Worm (Caenorhabditis elegans) whole organism, mixed stage, embryonic: ENCODE results near the gene nlp-13.

ENCODE experiments used
- M03D4.4 ChIP-seq: sonication (generic microtip); optimal IDR thresholded peaks from 2 replicates; lab custom pipeline; 2017; ENCODE audit warnings: mild to moderate bottlenecking, missing genetic modification characterization, missing compliant biosample characterization
- bed-3 ChIP-seq: fragments of 200-800 bp; sonication (Bioruptor generic); optimal IDR thresholded peaks from 3 replicates; lab custom pipeline; 2018; ENCODE audit warnings: mild to moderate bottlenecking, missing genetic modification characterization, moderate library complexity, missing compliant biosample characterization
- blmp-1 ChIP-seq: fragments of 150-350 bp; optimal IDR thresholded peaks from 2 replicates; lab custom pipeline; 2014; ENCODE audit warnings: missing biosample characterization, missing genetic modification characterization
- ceh-39 ChIP-seq: fragments of 150-350 bp; optimal IDR thresholded peaks from 2 replicates; lab custom pipeline; 2014; ENCODE audit warnings: missing biosample characterization, missing genetic modification characterization
- ceh-43 ChIP-seq: fragments of 200-800 bp; sonication (Bioruptor generic); optimal IDR thresholded peaks from 2 replicates; lab custom pipeline; 2018; ENCODE audit warnings: mild to moderate bottlenecking, missing genetic modification characterization, moderate library complexity, missing compliant biosample characterization
- ceh-83 ChIP-seq: fragments of 200-800 bp; sonication (Bioruptor generic); optimal IDR thresholded peaks from 2 replicates; lab custom pipeline; 2018; ENCODE audit warnings: mild to moderate bottlenecking, missing genetic modification characterization, missing compliant biosample characterization
- ces-1 ChIP-seq: fragments of 150-350 bp; optimal IDR thresholded peaks from 2 replicates; lab custom pipeline; 2014; ENCODE audit warnings: missing biosample characterization, missing genetic modification reagents, missing genetic modification characterization
- cnd-1 ChIP-seq: fragments of 200-800 bp; sonication (Bioruptor generic); optimal IDR thresholded peaks from 2 replicates; lab custom pipeline; 2018; ENCODE audit warnings: mild to moderate bottlenecking, missing genetic modification characterization, missing compliant biosample characterization
- drap-1 ChIP-seq: fragments of 200-800 bp; sonication (Bioruptor generic); optimal IDR thresholded peaks from 3 replicates; lab custom pipeline; 2018; ENCODE audit warnings: mild to moderate bottlenecking, missing genetic modification characterization, missing compliant biosample characterization
- elt-1 ChIP-seq: sonication (generic microtip); optimal IDR thresholded peaks from 2 replicates; lab custom pipeline; 2017; ENCODE audit warnings: missing genetic modification characterization, mild to moderate bottlenecking, missing compliant biosample characterization, antibody characterized with exemption, moderate library complexity, borderline replicate concordance; ENCODE audit not compliant: insufficient read depth
- elt-3 ChIP-seq: fragments of 150-350 bp; optimal IDR thresholded peaks from 2 replicates; lab custom pipeline; 2014; ENCODE audit warnings: missing biosample characterization, missing genetic modification characterization
- flh-1 ChIP-seq: fragments of 200-800 bp; sonication (Bioruptor generic); optimal IDR thresholded peaks from 2 replicates; lab custom pipeline; 2018; ENCODE audit warnings: mild to moderate bottlenecking, missing genetic modification characterization, moderate library complexity, missing compliant biosample characterization
- ham-2 ChIP-seq: fragments of 200-800 bp; sonication (Bioruptor generic); optimal IDR thresholded peaks from 2 replicates; lab custom pipeline; 2018; ENCODE audit warnings: mild to moderate bottlenecking, missing genetic modification characterization, missing compliant biosample characterization
- hlh-1 ChIP-seq: fragments of 150-350 bp; optimal IDR thresholded peaks from 2 replicates; lab custom pipeline; 2014; ENCODE audit warnings: missing biosample characterization, missing genetic modification reagents, missing genetic modification characterization
- lin-13 ChIP-seq: fragments of 150-350 bp; optimal IDR thresholded peaks from 2 replicates; lab custom pipeline; 2014; ENCODE audit warnings: missing biosample characterization, missing genetic modification characterization
- lin-32 ChIP-seq: fragments of 200-800 bp; sonication (Bioruptor generic); optimal IDR thresholded peaks from 2 replicates; lab custom pipeline; 2018; ENCODE audit warnings: mild to moderate bottlenecking, missing genetic modification characterization, missing compliant biosample characterization
- lsy-2 ChIP-seq: fragments of 150-350 bp; optimal IDR thresholded peaks from 2 replicates; lab custom pipeline; 2014; ENCODE audit warnings: missing biosample characterization, missing genetic modification characterization
- mab-5 ChIP-seq: fragments of 150-350 bp; optimal IDR thresholded peaks from 2 replicates; lab custom pipeline; 2014; ENCODE audit warnings: missing biosample characterization, missing genetic modification characterization
- mep-1 ChIP-seq: fragments of 150-350 bp; optimal IDR thresholded peaks from 2 replicates; lab custom pipeline; 2017; ENCODE audit warnings: missing biosample characterization, missing genetic modification reagents, missing genetic modification characterization, inconsistent platforms
- mls-2 ChIP-seq: sonication (generic microtip); optimal IDR thresholded peaks from 2 replicates; lab custom pipeline; 2016; ENCODE audit warnings: mild to moderate bottlenecking, missing genetic modification characterization, moderate library complexity, missing compliant biosample characterization
- nhr-12 ChIP-seq: fragments of 150-350 bp; optimal IDR thresholded peaks from 2 replicates; lab custom pipeline; 2014; ENCODE audit warnings: missing biosample characterization, missing genetic modification characterization
- nhr-2 ChIP-seq: fragments of 150-350 bp; optimal IDR thresholded peaks from 2 replicates; lab custom pipeline; 2014; ENCODE audit warnings: missing biosample characterization, missing genetic modification characterization
- nhr-237 ChIP-seq: fragments of 150-350 bp; optimal IDR thresholded peaks from 2 replicates; lab custom pipeline; 2014; ENCODE audit warnings: missing biosample characterization, missing genetic modification characterization
- nhr-28 ChIP-seq: fragments of 150-350 bp; optimal IDR thresholded peaks from 2 replicates; lab custom pipeline; 2014; ENCODE audit warnings: missing biosample characterization, missing genetic modification characterization
- nhr-76 ChIP-seq: sonication (generic microtip); optimal IDR thresholded peaks from 2 replicates; lab custom pipeline; 2017; ENCODE audit warnings: missing biosample characterization, missing genetic modification characterization
- pha-4 ChIP-seq: fragments of 150-350 bp; optimal IDR thresholded peaks from 2 replicates; lab custom pipeline; 2018; ENCODE audit warnings: missing biosample characterization, missing genetic modification reagents, missing genetic modification characterization
- sem-2 ChIP-seq: fragments of 200-800 bp; sonication (Bioruptor generic); optimal IDR thresholded peaks from 2 replicates; lab custom pipeline; 2018; ENCODE audit warnings: mild to moderate bottlenecking, missing genetic modification characterization, missing compliant biosample characterization
- snpc-4 ChIP-seq: fragments of 150-350 bp; optimal IDR thresholded peaks from 2 replicates; lab custom pipeline; 2014; ENCODE audit warnings: missing biosample characterization, missing genetic modification characterization
- sptf-1 ChIP-seq: sonication (generic microtip); optimal IDR thresholded peaks from 2 replicates; lab custom pipeline; 2017; ENCODE audit warnings: mild to moderate bottlenecking, missing genetic modification characterization, moderate library complexity, missing compliant biosample characterization
- tbx-8 ChIP-seq: fragments of 200-800 bp; sonication (Bioruptor generic); optimal IDR thresholded peaks from 2 replicates; lab custom pipeline; 2018; ENCODE audit warnings: mild to moderate bottlenecking, missing genetic modification characterization, moderate library complexity, missing compliant biosample characterization
- unc-120 ChIP-seq: sonication (generic microtip); optimal IDR thresholded peaks from 2 replicates; lab custom pipeline; 2017; ENCODE audit warnings: missing genetic modification characterization, missing compliant biosample characterization; ENCODE audit not compliant: poor library complexity, severe bottlenecking
- unc-39 ChIP-seq: fragments of 150-350 bp; optimal IDR thresholded peaks from 2 replicates; lab custom pipeline; 2014; ENCODE audit warnings: missing biosample characterization, missing genetic modification characterization
- unc-62 ChIP-seq: fragments of 150-350 bp; optimal IDR thresholded peaks from 2 replicates; lab custom pipeline; 2014; ENCODE audit warnings: missing biosample characterization, missing genetic modification reagents, missing genetic modification characterization
- zip-8 ChIP-seq: fragments of 150-350 bp; optimal IDR thresholded peaks from 2 replicates; lab custom pipeline; 2014; ENCODE audit warnings: missing biosample characterization, missing genetic modification characterization
- ztf-11 ChIP-seq: fragments of 150-350 bp; optimal IDR thresholded peaks from 2 replicates; lab custom pipeline; 2014; ENCODE audit warnings: missing biosample characterization, missing genetic modification characterization

Gene nlp-13

DNA sequence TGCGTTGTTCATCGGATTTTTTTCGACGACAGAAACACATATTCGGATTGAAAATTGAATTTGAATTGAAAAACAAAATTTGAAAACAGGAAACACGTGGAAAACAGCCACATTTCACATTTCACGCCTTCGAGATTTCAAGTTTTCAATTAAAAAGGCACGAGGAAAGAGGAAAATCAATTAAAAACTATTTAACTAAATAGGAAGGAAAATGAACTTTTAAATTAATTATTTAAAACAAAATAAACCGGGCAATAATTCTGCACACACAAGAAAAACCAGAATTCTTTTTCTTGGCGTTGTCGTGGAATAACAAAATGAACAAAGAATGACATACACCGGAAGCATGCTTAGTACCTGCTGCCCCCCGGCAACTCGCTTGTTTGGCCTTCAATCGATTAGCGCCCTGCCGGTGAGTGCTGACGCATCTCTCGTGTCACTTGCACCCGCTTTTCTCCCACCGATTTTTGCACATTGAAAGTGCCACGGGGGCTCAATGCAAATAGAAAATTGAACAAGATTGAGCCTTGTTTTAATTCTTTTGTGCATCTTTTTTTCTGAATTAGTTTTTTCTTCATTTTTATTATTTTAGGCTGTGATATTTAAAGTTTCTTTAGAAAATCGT lies 41.5 kb upstream of the nlp-13 start, which contains the start of gene Y45G5AM.9:
TSS of gene Y45G5AM.9 (minus strand) at position 51 of the 625 bp plus-strand sequence.
- TF ChIP-seq ceh-83 (GFP tag; lab: Kevin White, UChicago): no peak
- peak; percentile 69 for TF ChIP-seq mls-2 (tag; lab: Kevin White, UChicago)
- no peak for TF ChIP-seq bed-3 (GFP tag; lab: Kevin White, UChicago)
- TF ChIP-seq hlh-1 (tag; lab: Kevin White, UChicago): peak; percentile 8
- peak; percentile 86 for TF ChIP-seq lin-13 (tag; lab: Kevin White, UChicago)
- no peak for TF ChIP-seq flh-1
- no peak for TF ChIP-seq mab-5 (tag; lab: Kevin White, UChicago)
- peak; percentile 78 for TF ChIP-seq sptf-1 (tag; lab: Kevin White, UChicago)
- no peak for TF ChIP-seq unc-39 (tag; lab: Kevin White, UChicago)
- no peak for TF ChIP-seq blmp-1 (tag; lab: Kevin White, UChicago)
- TF ChIP-seq lsy-2 (tag; lab: Kevin White, UChicago): peak; percentile 71
- peak; percentile 3 for TF ChIP-seq tbx-8 (GFP tag; lab: Kevin White, UChicago)
- no peak for TF ChIP-seq snpc-4 (tag; lab: Kevin White, UChicago)
- TF ChIP-seq ceh-43 (GFP tag; lab: Kevin White, UChicago): peak; percentile 74
- TF ChIP-seq ztf-11: no peak
- no peak for TF ChIP-seq nhr-28 (tag; lab: Kevin White, UChicago)
- TF ChIP-seq ces-1 (GFP tag; lab: Kevin White, UChicago): peak; percentile 34
- peak; percentile 5 for TF ChIP-seq nhr-76 (tag; lab: Kevin White, UChicago)
- TF ChIP-seq elt-1: no peak
- peak; percentile 76 for TF ChIP-seq pha-4
- TF ChIP-seq nhr-2 (tag; lab: Kevin White, UChicago): no peak
- peak; percentile 83 for TF ChIP-seq unc-120
- TF ChIP-seq sem-2 (GFP tag; lab: Kevin White, UChicago): peak; percentile 3
- TF ChIP-seq drap-1: peak; percentile 63
- peak; percentile 74 for TF ChIP-seq M03D4.4
- TF ChIP-seq lin-32: no peak
- peak; percentile 66 for TF ChIP-seq cnd-1 (tag; lab: Kevin White, UChicago)
- TF ChIP-seq mep-1: peak; percentile 83
- TF ChIP-seq zip-8: no peak
- TF ChIP-seq nhr-12 (tag; lab: Kevin White, UChicago): no peak
- peak; percentile 92 for TF ChIP-seq ham-2
- TF ChIP-seq elt-3 (tag; lab: Kevin White, UChicago): no peak
- TF ChIP-seq nhr-237: peak; percentile 67
- peak; percentile 11 for TF ChIP-seq unc-62
- peak; percentile 34 for TF ChIP-seq ceh-39 (tag; lab: Kevin White, UChicago)
- TF ChIP-seq, all 35 proteins: peak for 20

ce11 chrV:4195283-4195682 lies 40.9 kb upstream of the nlp-13 start, which contains the start of gene algn-5:
algn-5 (plus strand) TSS chrV:4195577.
- TF ChIP-seq elt-3 (tag; lab: Kevin White, UChicago): no peak
- no peak for TF ChIP-seq ceh-39 (tag; lab: Kevin White, UChicago)
- TF ChIP-seq sem-2 (GFP tag; lab: Kevin White, UChicago): no peak
- no peak for TF ChIP-seq elt-1
- no peak for TF ChIP-seq mab-5 (tag; lab: Kevin White, UChicago)
- no peak for TF ChIP-seq mls-2 (tag; lab: Kevin White, UChicago)
- no peak for TF ChIP-seq M03D4.4
- TF ChIP-seq ceh-83 (GFP tag; lab: Kevin White, UChicago): no peak
- TF ChIP-seq snpc-4 (tag; lab: Kevin White, UChicago): no peak
- TF ChIP-seq ham-2: no peak
- no peak for TF ChIP-seq hlh-1 (tag; lab: Kevin White, UChicago)
- no peak for TF ChIP-seq lsy-2 (tag; lab: Kevin White, UChicago)
- TF ChIP-seq unc-120: no peak
- no peak for TF ChIP-seq unc-39 (tag; lab: Kevin White, UChicago)
- TF ChIP-seq sptf-1 (tag; lab: Kevin White, UChicago): no peak
- TF ChIP-seq lin-13 (tag; lab: Kevin White, UChicago): no peak
- TF ChIP-seq nhr-237: no peak
- no peak for TF ChIP-seq pha-4
- TF ChIP-seq ztf-11: no peak
- TF ChIP-seq zip-8: no peak

- TF ChIP-seq nhr-28 (tag; lab: Kevin White, UChicago) (no peak), mab-5 (tag; lab: Kevin White, UChicago) (no peak), tbx-8 (GFP tag; lab: Kevin White, UChicago) (no peak), unc-120 (no peak), pha-4 (no peak)
Measured at ce11 chrV:4199185-4199584, 37.0 kb upstream of the nlp-13 start, which contains the start of gene rpac-40. rpac-40 (plus strand) TSS chrV:4199485.
